Worm (Caenorhabditis elegans): Measurements from ENCODE around the gene Y62H9A.8.
A peak's percentile ranks its signal among the peaks of the same experiment; 100 is the strongest.

- TF ChIP-seq elt-3 (tag; optimal IDR thresholded peaks at IDR 0.05) (peak; percentile 88), ztf-11 (tag; optimal IDR thresholded peaks at IDR 0.05) (peak; percentile 97), unc-62 (GFP tag; optimal IDR thresholded peaks at IDR 0.05) (peak; percentile 92), nhr-28 (tag; optimal IDR thresholded peaks at IDR 0.05) (peak; percentile 55), hlh-1 (tag; optimal IDR thresholded peaks at IDR 0.05) (peak; percentile 85), unc-120 (tag; optimal IDR thresholded peaks at IDR 0.05; ENCODE audit: poor library complexity, severe bottlenecking) (peak; percentile 89), nhr-2 (tag; optimal IDR thresholded peaks at IDR 0.05) (no peak), blmp-1 (tag; optimal IDR thresholded peaks at IDR 0.05) (peak; percentile 44), ceh-43 (GFP tag; optimal IDR thresholded peaks at IDR 0.05) (peak; percentile 47)
Observed at ce11 chrX:11937343-11937935, 45.2 kb upstream of the Y62H9A.8 start.

Measured in whole organism, mixed stage, embryonic.